Fruit fly (Drosophila melanogaster): Measurements from ENCODE around the gene Sfp24Bc.

Sfp24Bc gene

dm6 chr2L:3632047-3632880 is 38.1 kb downstream of the Sfp24Bc start (continued):
- TF ChIP-seq CG1602 (GFP tag; optimal IDR thresholded peaks at IDR 0.05), result peak; percentile 92
- TF ChIP-seq bsh (GFP tag; optimal IDR thresholded peaks at IDR 0.05), result peak; percentile 83 to 94
- peak; percentile 91 for TF ChIP-seq Gsc (GFP tag; IDR thresholded peaks at IDR 0.05)
- peak; percentile 95 for TF ChIP-seq danr (GFP tag; IDR thresholded peaks at IDR 0.05)
- peak; percentile 99 for TF ChIP-seq Xrp1 (GFP tag; IDR thresholded peaks at IDR 0.05)
- TF ChIP-seq wek (GFP tag; optimal IDR thresholded peaks at IDR 0.05), result peak; percentile 77
- TF ChIP-seq HLH3B (GFP tag; IDR thresholded peaks at IDR 0.05), result peak; percentile 96
- TF ChIP-seq croc (GFP tag; conservative IDR thresholded peaks at IDR 0.05), result peak; percentile 97
- peak; percentile 79 for TF ChIP-seq ash1 (GFP tag; optimal IDR thresholded peaks at IDR 0.05)
- TF ChIP-seq CG18476 (GFP tag; optimal IDR thresholded peaks at IDR 0.05), result peak; percentile 89
- TF ChIP-seq CG10462 (GFP tag; optimal IDR thresholded peaks at IDR 0.05), result peak; percentile 91
- peak; percentile 72 for TF ChIP-seq CG18011 (GFP tag; optimal IDR thresholded peaks at IDR 0.05)
- TF ChIP-seq CG8478 (optimal IDR thresholded peaks at IDR 0.05), result peak; percentile 73
- peak; percentile 97 for TF ChIP-seq fd96Cb (tag; optimal IDR thresholded peaks at IDR 0.05)
- TF ChIP-seq odd (GFP tag; optimal IDR thresholded peaks at IDR 0.05), result peak; percentile 100
- peak in 1 of 3 experiments; percentile 94 for TF ChIP-seq Stat92E (GFP tag; optimal IDR thresholded peaks at IDR 0.05)
- TF ChIP-seq pros (GFP tag; optimal IDR thresholded peaks at IDR 0.05), result peak; percentile 79
- peak; percentile 95 for TF ChIP-seq CG7786 (GFP tag; optimal IDR thresholded peaks at IDR 0.05)
- TF ChIP-seq B-H2 (GFP tag; optimal IDR thresholded peaks at IDR 0.05), result peak; percentile 82
- peak; percentile 91 for TF ChIP-seq disco-r (GFP tag; optimal IDR thresholded peaks at IDR 0.05)
- peak; percentile 81 for TF ChIP-seq CTCF (GFP tag; optimal IDR thresholded peaks at IDR 0.05)
- no peak for TF ChIP-seq amos (GFP tag; IDR thresholded peaks at IDR 0.05; ENCODE audit: partially characterized antibody)
- peak; percentile 97 for TF ChIP-seq CG11085 (GFP tag; IDR thresholded peaks at IDR 0.05)
- TF ChIP-seq tll (GFP tag; optimal IDR thresholded peaks at IDR 0.05), result peak in 1 of 2 experiments; percentile 32
- peak; percentile 98 for TF ChIP-seq CG7839 (tag; optimal IDR thresholded peaks at IDR 0.05)
- peak; percentile 89 for TF ChIP-seq CG9817 (tag; optimal IDR thresholded peaks at IDR 0.05)
- peak; percentile 96 for TF ChIP-seq slbo (GFP tag; IDR thresholded peaks at IDR 0.05)
- TF ChIP-seq CG15011 (GFP tag; optimal IDR thresholded peaks at IDR 0.05), result peak; percentile 98
- peak; percentile 81 for TF ChIP-seq luna (GFP tag; optimal IDR thresholded peaks at IDR 0.05)
- TF ChIP-seq chn (GFP tag; optimal IDR thresholded peaks at IDR 0.05), result peak; percentile 90
- peak; percentile 83 for TF ChIP-seq CG3995 (GFP tag; optimal IDR thresholded peaks at IDR 0.05)
- TF ChIP-seq sd (tag; optimal IDR thresholded peaks at IDR 0.05), result peak; percentile 80
- peak; percentile 84 for TF ChIP-seq CG4707 (GFP tag; optimal IDR thresholded peaks at IDR 0.05)
- peak; percentile 89 for TF ChIP-seq Dek (tag; optimal IDR thresholded peaks at IDR 0.05)
- TF ChIP-seq CG15514 (GFP tag; optimal IDR thresholded peaks at IDR 0.05), result peak; percentile 93
- peak; percentile 79 for TF ChIP-seq schlank (tag; optimal IDR thresholded peaks at IDR 0.05)
- TF ChIP-seq fd102C (GFP tag; optimal IDR thresholded peaks at IDR 0.05), result peak; percentile 91
- peak; percentile 69 for TF ChIP-seq D (optimal IDR thresholded peaks at IDR 0.05)
- TF ChIP-seq D (GFP tag; optimal IDR thresholded peaks at IDR 0.05), result peak; percentile 98
- TF ChIP-seq CG2202 (tag; optimal IDR thresholded peaks at IDR 0.05), result peak; percentile 90
- TF ChIP-seq da (GFP tag; optimal IDR thresholded peaks at IDR 0.05), result peak; percentile 75
- TF ChIP-seq CG8290 (GFP tag; optimal IDR thresholded peaks at IDR 0.05), result peak; percentile 97
- TF ChIP-seq CG8290 (tag; optimal IDR thresholded peaks at IDR 0.05), result peak; percentile 82 to 94
- no peak; the same call in 2 of the 3 replicates for TF ChIP-seq Doc3 (GFP tag; IDR thresholded peaks at IDR 0.05; ENCODE audit: partially characterized antibody)
- TF ChIP-seq Dp (GFP tag; optimal IDR thresholded peaks at IDR 0.05), result no peak
- TF ChIP-seq NFAT (GFP tag; IDR thresholded peaks at IDR 0.05), result peak; percentile 97
- TF ChIP-seq CHES-1-like (GFP tag; optimal IDR thresholded peaks at IDR 0.05), result peak; percentile 92
- TF ChIP-seq Ssrp (tag; optimal IDR thresholded peaks at IDR 0.05), result peak; percentile 89
- peak; percentile 96 for TF ChIP-seq al (GFP tag; IDR thresholded peaks at IDR 0.05)
